Worm (Caenorhabditis elegans) whole organism, L3 larva: ENCODE results near the gene ZK892.3.

Experiments used
- ceh-16 ChIP-seq: sonication (generic microtip); optimal IDR thresholded peaks from 2 replicates; lab custom pipeline; 2017; ENCODE audit warnings: missing biosample characterization, missing genetic modification characterization
- ceh-9 ChIP-seq: sonication (generic microtip); optimal IDR thresholded peaks from 2 replicates; lab custom pipeline; 2018; ENCODE audit warnings: missing biosample characterization, missing genetic modification characterization
- egl-27 ChIP-seq: sonication (generic microtip); optimal IDR thresholded peaks from 4 replicates; lab custom pipeline; 2017; ENCODE audit warnings: missing biosample characterization, missing genetic modification reagents, missing genetic modification characterization
- unc-62 ChIP-seq: fragments of 150-350 bp; sonication (generic microtip); optimal IDR thresholded peaks from 4 replicates; lab custom pipeline; 2014; ENCODE audit warnings: missing biosample characterization, missing genetic modification reagents, missing genetic modification characterization
- ztf-11 ChIP-seq: fragments of 150-350 bp; optimal IDR thresholded peaks from 2 replicates; lab custom pipeline; 2014; ENCODE audit warnings: missing biosample characterization, missing genetic modification characterization

DNA sequence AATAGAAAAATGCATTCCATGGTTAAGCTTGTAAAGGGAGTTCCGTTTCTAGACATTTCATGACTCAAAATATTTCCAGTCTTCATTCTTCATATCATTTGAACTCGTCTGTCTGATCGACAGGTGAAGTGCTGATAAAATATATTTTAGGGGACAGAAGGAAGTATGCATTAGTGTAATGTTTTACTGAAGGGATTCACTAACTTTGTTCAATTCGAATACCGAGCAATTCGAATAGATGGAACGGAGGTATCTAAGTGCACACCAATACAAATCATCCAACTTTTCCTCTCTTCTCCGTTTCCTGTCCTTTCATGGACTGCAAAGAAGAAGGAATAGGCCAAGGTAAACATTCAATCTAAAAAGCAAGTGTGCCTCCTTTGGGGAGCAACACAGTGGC is 37.8 kb upstream of the ZK892.3 start:
- TF ChIP-seq ceh-9 (tag; lab: Kevin White, UChicago): no peak
- no peak for TF ChIP-seq unc-62
- TF ChIP-seq ceh-16 (tag; lab: Kevin White, UChicago): no peak
- no peak for TF ChIP-seq egl-27 (tag; lab: Kevin White, UChicago)
- no peak for TF ChIP-seq ztf-11 (tag; lab: Kevin White, UChicago)
